Fruit fly (Drosophila melanogaster) whole organism, pupa: Measurements from ENCODE around the gene CG33333.

ENCODE experiments used
- CG15710 ChIP-seq: fragments of 200-800 bp; sonication (Bioruptor generic); optimal IDR thresholded peaks from 2 replicates; lab custom pipeline; 2018; ENCODE audit warnings: missing biosample characterization, mild to moderate bottlenecking, missing genetic modification characterization, moderate library complexity
- CG32121 ChIP-seq: fragments of 200-800 bp; sonication (Bioruptor generic); IDR thresholded peaks from 2 replicates; pipeline ENCODE4 v1.3.6; 2022; ENCODE audit warnings: missing biosample characterization, missing genetic modification characterization
- CG34367 ChIP-seq: fragments of 200-800 bp; sonication (Bioruptor generic); optimal IDR thresholded peaks from 2 replicates; lab custom pipeline; 2018; ENCODE audit warnings: missing biosample characterization, mild to moderate bottlenecking, missing genetic modification characterization
- CG8301 ChIP-seq: fragments of 200-800 bp; sonication (Bioruptor generic); optimal IDR thresholded peaks from 2 replicates; lab custom pipeline; 2018; ENCODE audit warnings: missing biosample characterization, mild to moderate bottlenecking, missing genetic modification characterization
- CG9948 ChIP-seq: fragments of 200-800 bp; sonication (Bioruptor generic); optimal IDR thresholded peaks from 2 replicates; lab custom pipeline; 2018; ENCODE audit warnings: missing biosample characterization, mild to moderate bottlenecking, missing genetic modification characterization, moderate library complexity
- D1 ChIP-seq: fragments of 200-800 bp; sonication (Bioruptor generic); optimal IDR thresholded peaks from 2 replicates; lab custom pipeline; 2018; ENCODE audit warnings: missing biosample characterization, mild to moderate bottlenecking, missing genetic modification characterization, moderate library complexity
- EcR ChIP-seq: fragments of 200-800 bp; sonication (Bioruptor generic); optimal IDR thresholded peaks from 3 replicates; lab custom pipeline; 2019; ENCODE audit warnings: missing biosample characterization, missing genetic modification characterization, mild to moderate bottlenecking, moderate library complexity, missing genetic modification reagents
- Ets98B ChIP-seq: fragments of 200-800 bp; sonication (Bioruptor generic); IDR thresholded peaks from 2 replicates; pipeline ENCODE4 v1.3.6; 2022; ENCODE audit warnings: missing biosample characterization, missing genetic modification characterization
- Pif1A ChIP-seq: fragments of 200-800 bp; sonication (Bioruptor generic); optimal IDR thresholded peaks from 3 replicates; lab custom pipeline; 2016; ENCODE audit warnings: missing biosample characterization, missing genetic modification characterization
- Pif1B ChIP-seq: fragments of 200-800 bp; sonication (Bioruptor generic); optimal IDR thresholded peaks from 3 replicates; lab custom pipeline; 2016; ENCODE audit warnings: missing biosample characterization, missing genetic modification characterization
- gl ChIP-seq: fragments of 200-800 bp; sonication (Bioruptor generic); optimal IDR thresholded peaks from 2 replicates; lab custom pipeline; 2018; ENCODE audit warnings: missing biosample characterization, mild to moderate bottlenecking, missing genetic modification characterization

- TF ChIP-seq D1 (tag; lab: Kevin White, UChicago) (no peak), EcR (peak; percentile 90), gl (tag; lab: Kevin White, UChicago) (no peak), Ets98B (GFP tag; lab: Robert Waterston, UW) (no peak), CG9948 (tag; lab: Kevin White, UChicago) (no peak), Pif1B (no peak), Pif1A (GFP tag; lab: Kevin White, UChicago) (no peak), CG15710 (tag; lab: Kevin White, UChicago) (no peak), CG8301 (tag; lab: Kevin White, UChicago) (no peak), CG34367 (tag; lab: Kevin White, UChicago) (no peak), CG32121 (GFP tag; lab: Robert Waterston, UW) (no peak)
Observed at dm6 chr3R:17377503-17377902, 39.8 kb upstream of the CG33333 start.
